Worm (Caenorhabditis elegans) whole organism, midembryonic: ENCODE results near the gene B0035.18.

Experiments
- T22C8.4 ChIP-seq: fragments of 200-800 bp; sonication (Bioruptor generic); IDR thresholded peaks from 2 replicates; pipeline ENCODE4 v1.3.6; 2022; ENCODE audit warnings: missing genetic modification characterization, missing compliant biosample characterization
- cog-1 ChIP-seq: sonication (generic microtip); optimal IDR thresholded peaks from 2 replicates; lab custom pipeline; 2016; ENCODE audit warnings: missing genetic modification characterization, missing compliant biosample characterization
- flt-1 ChIP-seq: fragments of 200-800 bp; sonication (Bioruptor generic); IDR thresholded peaks from 2 replicates; pipeline ENCODE4 v1.3.6; 2022; ENCODE audit warnings: missing genetic modification characterization, missing compliant biosample characterization
- klf-2 ChIP-seq: fragments of 200-800 bp; sonication (Bioruptor generic); conservative IDR thresholded peaks from 2 replicates; pipeline ENCODE4 v1.3.6; 2022; ENCODE audit warnings: missing genetic modification reagents, missing genetic modification characterization, missing compliant biosample characterization
- med-1 ChIP-seq: sonication (generic microtip); optimal IDR thresholded peaks from 2 replicates; lab custom pipeline; 2017; ENCODE audit warnings: missing genetic modification characterization, mild to moderate bottlenecking, missing compliant biosample characterization, antibody characterized with exemption, missing genetic modification reagents; ENCODE audit not compliant: insufficient read depth
- ref-1 ChIP-seq: fragments of 200-800 bp; sonication (Bioruptor generic); conservative IDR thresholded peaks from 2 replicates; pipeline ENCODE4 v1.3.6; 2022; ENCODE audit warnings: missing genetic modification reagents, missing genetic modification characterization, missing compliant biosample characterization
- tab-1 ChIP-seq: fragments of 200-800 bp; sonication (Bioruptor generic); IDR thresholded peaks from 2 replicates; pipeline ENCODE4 v1.3.6; 2022; ENCODE audit warnings: missing genetic modification characterization, missing compliant biosample characterization
- ztf-23 ChIP-seq: fragments of 200-800 bp; sonication (Bioruptor generic); IDR thresholded peaks from 2 replicates; pipeline ENCODE4 v1.3.6; 2022; ENCODE audit warnings: missing genetic modification reagents, missing genetic modification characterization, missing compliant biosample characterization
- ztf-29 ChIP-seq: fragments of 200-800 bp; sonication (Bioruptor generic); IDR thresholded peaks from 2 replicates; pipeline ENCODE4 v1.3.6; 2022; ENCODE audit warnings: missing genetic modification reagents, missing genetic modification characterization, missing compliant biosample characterization

Gene B0035.18

ce11 chrIV:11298154-11299086 lies 21.7 kb upstream of the B0035.18 start, which contains the start of the genes B0035.15 and dnj-1:
TSS of gene B0035.15 (minus strand) at chrIV:11298252.
TSS of gene dnj-1 (plus strand) at chrIV:11299036.
- no peak for TF ChIP-seq tab-1 (GFP tag; lab: Robert Waterston, UW)
- no peak for TF ChIP-seq med-1 (GFP tag; lab: Kevin White, UChicago)
- TF ChIP-seq T22C8.4: peak; percentile 63

ce11 chrIV:11304970-11305369 lies 15.1 kb upstream of the B0035.18 start:
- TF ChIP-seq med-1 (GFP tag; lab: Kevin White, UChicago) (no peak), klf-2 (no peak), ztf-29 (GFP tag; lab: Robert Waterston, UW) (no peak), T22C8.4 (no peak), cog-1 (no peak), ref-1 (no peak), ztf-23 (GFP tag; lab: Robert Waterston, UW) (no peak), flt-1 (GFP tag; lab: Robert Waterston, UW) (no peak), tab-1 (GFP tag; lab: Robert Waterston, UW) (no peak)

- TF ChIP-seq flt-1 (GFP tag; lab: Robert Waterston, UW) (no peak), tab-1 (GFP tag; lab: Robert Waterston, UW) (no peak), ztf-23 (GFP tag; lab: Robert Waterston, UW) (no peak), klf-2 (no peak), cog-1 (no peak), med-1 (GFP tag; lab: Kevin White, UChicago) (no peak), ref-1 (no peak), ztf-29 (GFP tag; lab: Robert Waterston, UW) (no peak), T22C8.4 (no peak)
These were observed 13.6 kb upstream of the B0035.18 start, which contains the start of gene B0035.13 for ce11 chrIV:11306548-11306947. TSS of gene B0035.13 (minus strand) at chrIV:11306720.

- TF ChIP-seq T22C8.4: no peak
- no peak for TF ChIP-seq ztf-23 (GFP tag; lab: Robert Waterston, UW)
- TF ChIP-seq tab-1 (GFP tag; lab: Robert Waterston, UW): no peak
- TF ChIP-seq flt-1 (GFP tag; lab: Robert Waterston, UW): no peak
- no peak for TF ChIP-seq ztf-29 (GFP tag; lab: Robert Waterston, UW)
- TF ChIP-seq cog-1: no peak
- TF ChIP-seq med-1 (GFP tag; lab: Kevin White, UChicago): no peak
- TF ChIP-seq klf-2: no peak
- no peak for TF ChIP-seq ref-1
These were observed 12.3 kb upstream of the B0035.18 start for ce11 chrIV:11307770-11308169.

ce11 chrIV:11310624-11311023 lies 9.5 kb upstream of the B0035.18 start, which contains the start of gene znf-207:
TSS of gene znf-207 (plus strand) at chrIV:11310972.
- peak; percentile 66 for TF ChIP-seq flt-1 (GFP tag; lab: Robert Waterston, UW)
- no peak for TF ChIP-seq ztf-29 (GFP tag; lab: Robert Waterston, UW)
- TF ChIP-seq med-1 (GFP tag; lab: Kevin White, UChicago): peak; percentile 72
- TF ChIP-seq ztf-23 (GFP tag; lab: Robert Waterston, UW): 0 out of 2 replicates have a peak, but pooled peaks have one; percentile 64
- 0 out of 2 replicates have a peak, but pooled peaks have one; percentile 5 for TF ChIP-seq ref-1
- TF ChIP-seq klf-2: 0 out of 2 replicates have a peak, but pooled peaks have one; percentile 31
- TF ChIP-seq T22C8.4: no peak
- peak; percentile 55; the same call in 1 of the 2 replicates for TF ChIP-seq tab-1 (GFP tag; lab: Robert Waterston, UW)

ce11 chrIV:11311484-11311883 lies 8.6 kb upstream of the B0035.18 start:
- TF ChIP-seq ztf-29 (GFP tag; lab: Robert Waterston, UW): no peak
- TF ChIP-seq flt-1 (GFP tag; lab: Robert Waterston, UW): no peak
- TF ChIP-seq klf-2: 0 out of 2 replicates have a peak, but pooled peaks have one; percentile 49
- TF ChIP-seq tab-1 (GFP tag; lab: Robert Waterston, UW): no peak
- no peak for TF ChIP-seq cog-1
- TF ChIP-seq T22C8.4: no peak

DNA sequence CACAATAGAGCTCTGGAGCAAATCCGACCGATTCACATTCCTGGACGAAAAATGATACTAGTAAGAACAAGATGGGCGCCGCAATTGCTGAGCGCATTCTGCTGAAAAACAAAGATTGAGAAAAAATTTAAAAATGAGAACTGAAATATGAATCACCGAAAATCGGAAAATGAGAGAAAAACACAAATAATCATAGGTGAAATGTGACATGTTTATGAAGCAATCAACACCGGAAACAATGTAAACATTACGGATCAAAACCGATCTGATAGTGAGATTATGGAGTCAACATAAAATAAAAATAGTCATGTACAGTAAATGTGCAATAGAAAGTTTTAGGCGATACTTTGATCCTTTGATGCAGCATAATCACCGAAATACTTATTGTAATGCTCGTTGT lies 6.2 kb upstream of the B0035.18 start, which contains the start of gene dnj-2:
Gene dnj-2 (minus strand): TSS at position 101 of the 400 bp plus-strand sequence.
- TF ChIP-seq ref-1 (no peak), cog-1 (no peak), med-1 (GFP tag; lab: Kevin White, UChicago) (no peak), klf-2 (no peak), T22C8.4 (no peak), ztf-29 (GFP tag; lab: Robert Waterston, UW) (no peak), flt-1 (GFP tag; lab: Robert Waterston, UW) (no peak), ztf-23 (GFP tag; lab: Robert Waterston, UW) (no peak), tab-1 (GFP tag; lab: Robert Waterston, UW) (no peak)

DNA sequence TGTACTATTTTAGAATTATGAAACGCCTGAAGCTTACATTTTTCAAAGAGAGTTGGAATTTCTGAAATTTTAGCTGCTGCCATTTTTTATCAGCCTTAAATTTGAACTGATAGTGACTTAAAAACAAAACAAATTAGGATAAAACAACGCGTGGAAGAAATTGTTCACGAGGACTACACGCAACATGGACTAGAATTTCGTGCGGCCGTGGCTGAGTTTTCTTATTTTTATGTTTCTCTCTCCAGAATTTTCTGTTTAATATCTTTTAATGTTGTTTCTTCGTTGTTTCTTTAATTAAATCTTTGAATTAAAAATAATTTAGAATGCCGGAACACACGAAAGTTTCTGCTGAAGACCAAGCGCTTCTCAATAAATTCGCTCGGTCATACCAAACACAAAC lies 5.2 kb upstream of the B0035.18 start, which contains the start of the genes B0035.3, B0035.22 and pfd-4:
Gene B0035.3 (minus strand): TSS at position 114 of the 400 bp plus-strand sequence.
Gene B0035.22 (plus strand): TSS at position 269 of the 400 bp plus-strand sequence.
Gene pfd-4 (plus strand): TSS at position 323 of the 400 bp plus-strand sequence.
- TF ChIP-seq ref-1 (no peak), cog-1 (no peak), T22C8.4 (no peak), ztf-23 (GFP tag; lab: Robert Waterston, UW) (no peak), tab-1 (GFP tag; lab: Robert Waterston, UW) (no peak), med-1 (GFP tag; lab: Kevin White, UChicago) (no peak), klf-2 (no peak), ztf-29 (GFP tag; lab: Robert Waterston, UW) (no peak), flt-1 (GFP tag; lab: Robert Waterston, UW) (no peak)

- no peak for TF ChIP-seq med-1 (GFP tag; lab: Kevin White, UChicago)
- no peak for TF ChIP-seq ref-1
- no peak for TF ChIP-seq cog-1
- no peak for TF ChIP-seq tab-1 (GFP tag; lab: Robert Waterston, UW)
- TF ChIP-seq flt-1 (GFP tag; lab: Robert Waterston, UW): no peak
- TF ChIP-seq ztf-29 (GFP tag; lab: Robert Waterston, UW): no peak
- no peak for TF ChIP-seq ztf-23 (GFP tag; lab: Robert Waterston, UW)
- no peak for TF ChIP-seq T22C8.4
- TF ChIP-seq klf-2: no peak
These were observed 4.4 kb upstream of the B0035.18 start for ce11 chrIV:11315688-11316087.
